Fruit fly (Drosophila melanogaster) whole organism, embryonic: ENCODE results near the gene gl.

ENCODE experiments used
- ATbp ChIP-seq: fragments of 200-800 bp; sonication (Bioruptor generic); optimal IDR thresholded peaks from 2 replicates; lab custom pipeline; 2017; ENCODE audit warnings: missing biosample characterization, mild to moderate bottlenecking, missing genetic modification characterization, missing genetic modification reagents
- Asciz ChIP-seq: fragments of 200-800 bp; sonication (Bioruptor generic); optimal IDR thresholded peaks from 2 replicates; lab custom pipeline; 2017; ENCODE audit warnings: missing biosample characterization, mild to moderate bottlenecking, missing genetic modification characterization, missing genetic modification reagents
- B-H2 ChIP-seq: fragments of 200-800 bp; sonication (Bioruptor generic); optimal IDR thresholded peaks from 2 replicates; lab custom pipeline; 2018; ENCODE audit warnings: missing biosample characterization, mild to moderate bottlenecking, missing genetic modification characterization
- CG10267 ChIP-seq: fragments of 200-800 bp; sonication (Bioruptor generic); optimal IDR thresholded peaks from 2 replicates; lab custom pipeline; 2018; ENCODE audit warnings: missing biosample characterization, mild to moderate bottlenecking, missing genetic modification characterization, moderate library complexity
- CG10979 ChIP-seq: fragments of 200-800 bp; sonication (Bioruptor generic); optimal IDR thresholded peaks from 2 replicates; lab custom pipeline; 2018; ENCODE audit warnings: missing biosample characterization, mild to moderate bottlenecking, missing genetic modification characterization, moderate library complexity
- CG12071 ChIP-seq: fragments of 200-800 bp; sonication (Bioruptor generic); optimal IDR thresholded peaks from 3 replicates; lab custom pipeline; 2018; ENCODE audit warnings: missing biosample characterization, mild to moderate bottlenecking, missing genetic modification characterization
- CG12219 ChIP-seq: fragments of 200-800 bp; sonication (Bioruptor generic); optimal IDR thresholded peaks from 3 replicates; lab custom pipeline; 2018; ENCODE audit warnings: missing biosample characterization, mild to moderate bottlenecking, missing genetic modification characterization
- CG13296 ChIP-seq: fragments of 200-800 bp; sonication (Bioruptor generic); optimal IDR thresholded peaks from 3 replicates; lab custom pipeline; 2018; ENCODE audit warnings: missing biosample characterization, mild to moderate bottlenecking, missing genetic modification characterization
- CG14014 ChIP-seq: fragments of 200-800 bp; sonication (Bioruptor generic); IDR thresholded peaks from 2 replicates; pipeline ENCODE4 v1.3.6; 2022; ENCODE audit warnings: missing biosample characterization, missing genetic modification characterization
- CG14050 ChIP-seq: fragments of 200-800 bp; sonication (Bioruptor generic); IDR thresholded peaks from 3 replicates; pipeline ENCODE4 v1.3.6; 2022; ENCODE audit warnings: missing biosample characterization, missing genetic modification characterization
- CG14965 ChIP-seq: fragments of 200-800 bp; sonication (Bioruptor generic); optimal IDR thresholded peaks from 2 replicates; lab custom pipeline; 2016; ENCODE audit warnings: missing biosample characterization, missing genetic modification characterization, borderline replicate concordance
- CG15011 ChIP-seq: fragments of 200-800 bp; sonication (Bioruptor generic); optimal IDR thresholded peaks from 3 replicates; lab custom pipeline; 2018; ENCODE audit warnings: missing biosample characterization, mild to moderate bottlenecking, missing genetic modification characterization
- CG16863 ChIP-seq: fragments of 200-800 bp; sonication (Bioruptor generic); optimal IDR thresholded peaks from 3 replicates; lab custom pipeline; 2016; ENCODE audit warnings: missing biosample characterization, missing genetic modification characterization
- CG17328 ChIP-seq: fragments of 200-800 bp; sonication (Bioruptor generic); IDR thresholded peaks from 2 replicates; pipeline ENCODE4 v1.3.6; 2022; ENCODE audit warnings: missing biosample characterization, missing genetic modification characterization
- CG17359 ChIP-seq: fragments of 200-800 bp; sonication (Bioruptor generic); optimal IDR thresholded peaks from 3 replicates; lab custom pipeline; 2018; ENCODE audit warnings: missing biosample characterization, mild to moderate bottlenecking, missing genetic modification characterization, moderate library complexity
- CG17802 ChIP-seq: fragments of 200-800 bp; sonication (Bioruptor generic); optimal IDR thresholded peaks from 2 replicates; lab custom pipeline; 2018; ENCODE audit warnings: missing biosample characterization, mild to moderate bottlenecking, missing genetic modification characterization, moderate library complexity
- CG2199 ChIP-seq: fragments of 200-800 bp; sonication (Bioruptor generic); IDR thresholded peaks from 3 replicates; pipeline ENCODE4 v1.3.6; 2022; ENCODE audit warnings: missing biosample characterization, missing genetic modification characterization
- CG42726 ChIP-seq: fragments of 200-800 bp; sonication (Bioruptor generic); IDR thresholded peaks from 2 replicates; pipeline ENCODE4 v1.3.6; 2022; ENCODE audit warnings: missing biosample characterization, missing genetic modification characterization; ENCODE audit not compliant: partially characterized antibody
- CG4328 ChIP-seq: fragments of 200-800 bp; sonication (Bioruptor generic); optimal IDR thresholded peaks from 3 replicates; lab custom pipeline; 2017; ENCODE audit warnings: missing biosample characterization, missing genetic modification reagents, missing genetic modification characterization
- CG4360 ChIP-seq: fragments of 200-800 bp; sonication (Bioruptor generic); IDR thresholded peaks from 2 replicates; pipeline ENCODE4 v1.3.6; 2022; ENCODE audit warnings: missing biosample characterization, missing genetic modification characterization
- CG4404 ChIP-seq: fragments of 200-800 bp; sonication (Bioruptor generic); IDR thresholded peaks from 2 replicates; pipeline ENCODE4 v1.3.6; 2022; ENCODE audit warnings: missing biosample characterization, missing genetic modification characterization
- CG4617 ChIP-seq: fragments of 200-800 bp; sonication (Bioruptor generic); optimal IDR thresholded peaks from 3 replicates; lab custom pipeline; 2016; ENCODE audit warnings: missing biosample characterization, missing genetic modification characterization, borderline replicate concordance
- CG8944 ChIP-seq: fragments of 200-800 bp; sonication (Bioruptor generic); optimal IDR thresholded peaks from 3 replicates; lab custom pipeline; 2016; ENCODE audit warnings: missing biosample characterization, missing genetic modification characterization
- CHES-1-like ChIP-seq: fragments of 200-800 bp; sonication (Bioruptor generic); optimal IDR thresholded peaks from 2 replicates; lab custom pipeline; 2016; ENCODE audit warnings: missing biosample characterization, missing genetic modification characterization
- CrebB ChIP-seq: fragments of 200-800 bp; sonication (Bioruptor generic); optimal IDR thresholded peaks from 3 replicates; lab custom pipeline; 2018; ENCODE audit warnings: missing biosample characterization, mild to moderate bottlenecking, missing genetic modification characterization
- D ChIP-seq, 2 experiments: fragments of 200-800 bp in 1 of 2; fragments of >200 bp in 1 of 2; sonication (Bioruptor generic) in 1 of 2; optimal IDR thresholded peaks; 2 replicates in 1 of 2; 3 replicates in 1 of 2; lab custom pipeline; 2017; ENCODE audit warnings: mild to moderate bottlenecking in 1 of 2, missing biosample characterization in 1 of 2, missing genetic modification characterization in 1 of 2, missing genetic modification reagents in 1 of 2
- D19A ChIP-seq: fragments of 200-800 bp; optimal IDR thresholded peaks from 3 replicates; lab custom pipeline; 2019; ENCODE audit warnings: missing biosample characterization, mild to moderate bottlenecking, missing genetic modification characterization, moderate library complexity
- Hey ChIP-seq: fragments of 200-800 bp; sonication (Bioruptor generic); optimal IDR thresholded peaks from 3 replicates; lab custom pipeline; 2018; ENCODE audit warnings: missing biosample characterization, mild to moderate bottlenecking, missing genetic modification characterization
- HmgD ChIP-seq: fragments of 200-800 bp; sonication (Bioruptor generic); optimal IDR thresholded peaks from 3 replicates; lab custom pipeline; 2016; ENCODE audit warnings: missing biosample characterization, missing genetic modification characterization
- MBD-R2 ChIP-seq: fragments of 200-800 bp; sonication (Bioruptor generic); IDR thresholded peaks from 2 replicates; pipeline ENCODE4 v1.3.6; 2022; ENCODE audit warnings: missing biosample characterization, missing genetic modification characterization
- MESR4 ChIP-seq: fragments of 200-800 bp; sonication (Bioruptor generic); optimal IDR thresholded peaks from 2 replicates; lab custom pipeline; 2018; ENCODE audit warnings: missing biosample characterization, mild to moderate bottlenecking, missing genetic modification characterization, moderate library complexity
- Nf-YB ChIP-seq: fragments of 200-800 bp; sonication (Bioruptor generic); optimal IDR thresholded peaks from 3 replicates; lab custom pipeline; 2019; ENCODE audit warnings: missing biosample characterization, mild to moderate bottlenecking, missing genetic modification characterization, moderate library complexity
- Nf-YC ChIP-seq: fragments of 200-800 bp; optimal IDR thresholded peaks from 3 replicates; lab custom pipeline; 2019; ENCODE audit warnings: missing biosample characterization, mild to moderate bottlenecking, missing genetic modification characterization, moderate library complexity
- Sox102F ChIP-seq: fragments of 200-800 bp; sonication (Bioruptor generic); optimal IDR thresholded peaks from 2 replicates; lab custom pipeline; 2018; ENCODE audit warnings: missing biosample characterization, mild to moderate bottlenecking, missing genetic modification characterization, moderate library complexity
- crol ChIP-seq: fragments of 200-800 bp; sonication (Bioruptor generic); IDR thresholded peaks from 2 replicates; pipeline ENCODE4 v1.3.6; 2022; ENCODE audit warnings: missing biosample characterization, missing genetic modification characterization
- ewg ChIP-seq: fragments of 200-800 bp; sonication (Bioruptor generic); optimal IDR thresholded peaks from 3 replicates; lab custom pipeline; 2017; ENCODE audit warnings: mild to moderate bottlenecking, missing biosample characterization, missing genetic modification reagents, missing genetic modification characterization
- fd3F ChIP-seq: fragments of 200-800 bp; sonication (Bioruptor generic); optimal IDR thresholded peaks from 2 replicates; lab custom pipeline; 2018; ENCODE audit warnings: missing biosample characterization, mild to moderate bottlenecking, missing genetic modification characterization, moderate library complexity
- gcm2 ChIP-seq: fragments of 200-800 bp; sonication (Bioruptor generic); optimal IDR thresholded peaks from 2 replicates; lab custom pipeline; 2016; ENCODE audit warnings: missing biosample characterization, missing genetic modification characterization
- grn ChIP-seq: fragments of 200-800 bp; sonication (Bioruptor generic); optimal IDR thresholded peaks from 3 replicates; lab custom pipeline; 2017; ENCODE audit warnings: missing biosample characterization, missing genetic modification characterization
- h ChIP-seq: fragments of >200 bp; optimal IDR thresholded peaks from 2 replicates; lab custom pipeline; 2017
- mirr ChIP-seq: fragments of 200-800 bp; sonication (Bioruptor generic); optimal IDR thresholded peaks from 3 replicates; lab custom pipeline; 2018; ENCODE audit warnings: missing biosample characterization, mild to moderate bottlenecking, missing genetic modification characterization
- pan ChIP-seq, 4 experiments: fragments of >200 bp in 3 of 4; fragments of 200-800 bp in 1 of 4; sonication (Bioruptor generic) in 1 of 4; optimal IDR thresholded peaks in 3 of 4; IDR thresholded peaks in 1 of 4; 2 replicates each; pipeline versions ENCODE4 v1.3.6 to Lab custom; 2017 to 2022; ENCODE audit warnings: missing biosample characterization in 2 of 4, missing genetic modification characterization in 2 of 4, mixed read lengths in 1 of 4
- sens ChIP-seq: fragments of 200-800 bp; sonication (Bioruptor generic); peaks from one replicate; lab custom pipeline; 2016; ENCODE audit warnings: missing biosample characterization, missing genetic modification characterization
- seq ChIP-seq: fragments of 200-800 bp; sonication (Bioruptor generic); IDR thresholded peaks from 2 replicates; pipeline ENCODE4 v1.3.6; 2022; ENCODE audit warnings: missing biosample characterization, missing genetic modification characterization
- sr ChIP-seq: fragments of 200-800 bp; sonication (Bioruptor generic); IDR thresholded peaks from 3 replicates; pipeline ENCODE4 v1.3.6; 2022; ENCODE audit warnings: missing biosample characterization, missing genetic modification characterization
- toy ChIP-seq: fragments of 200-800 bp; sonication (Bioruptor generic); IDR thresholded peaks from 2 replicates; pipeline ENCODE4 v1.3.6; 2022; ENCODE audit warnings: missing biosample characterization, missing genetic modification characterization
- tup ChIP-seq: fragments of 200-800 bp; sonication (Bioruptor generic); optimal IDR thresholded peaks from 2 replicates; lab custom pipeline; 2016; ENCODE audit warnings: missing biosample characterization, mild to moderate bottlenecking, missing genetic modification characterization, moderate library complexity
- unc-4 ChIP-seq: fragments of 200-800 bp; sonication (Bioruptor generic); IDR thresholded peaks from 2 replicates; pipeline ENCODE4 v1.3.6; 2022; ENCODE audit warnings: missing biosample characterization, missing genetic modification characterization; ENCODE audit not compliant: partially characterized antibody
- zfh1 ChIP-seq: fragments of 200-800 bp; sonication (Bioruptor generic); IDR thresholded peaks from 3 replicates; pipeline ENCODE4 v1.3.6; 2022; ENCODE audit warnings: missing biosample characterization, missing genetic modification characterization

The gl gene

dm6 chr3R:18368595-18368994 lies 3.9 kb downstream of the gl start:
- TF ChIP-seq CG4328 (GFP tag; lab: Kevin White, UChicago) = no peak
- TF ChIP-seq ewg (GFP tag; lab: Kevin White, UChicago) = peak; percentile 67
- TF ChIP-seq Nf-YC (tag; lab: Kevin White, UChicago) = peak; percentile 76
- TF ChIP-seq CG4360 (GFP tag; lab: Robert Waterston, UW) = 0 out of 2 replicates have a peak, but pooled peaks have one; percentile 40
- TF ChIP-seq CG17802 (tag; lab: Kevin White, UChicago) = no peak
- peak; percentile 52 for TF ChIP-seq Nf-YB
- peak; percentile 40; the same call in 1 of the 2 replicates for TF ChIP-seq seq (GFP tag; lab: Robert Waterston, UW)
- 0 out of 2 replicates have a peak, but pooled peaks have one; percentile 49 for TF ChIP-seq crol (GFP tag; lab: Robert Waterston, UW)

- no peak for TF ChIP-seq pan (optimal IDR thresholded peaks at IDR 0.05; lab: Kevin White, UChicago)
- TF ChIP-seq pan (GFP tag; optimal IDR thresholded peaks at IDR 0.05 in 1 of 2, IDR thresholded peaks at IDR 0.05 in 1 of 2) = no peak
- peak; percentile 55 for TF ChIP-seq D (optimal IDR thresholded peaks at IDR 0.05; lab: Kevin White, UChicago)
- TF ChIP-seq D (GFP tag; optimal IDR thresholded peaks at IDR 0.05; lab: Kevin White, UChicago) = no peak
- no peak for TF ChIP-seq Sox102F (GFP tag; lab: Kevin White, UChicago)
- TF ChIP-seq CrebB (tag; lab: Kevin White, UChicago) = no peak
- TF ChIP-seq CG14965 (GFP tag; lab: Kevin White, UChicago) = no peak
- no peak for TF ChIP-seq CG14014 (GFP tag; lab: Robert Waterston, UW)
- TF ChIP-seq CG42726 = no peak
- TF ChIP-seq h (lab: Kevin White, UChicago) = no peak
- TF ChIP-seq Hey (tag; lab: Kevin White, UChicago) = no peak
- no peak for TF ChIP-seq tup (GFP tag; lab: Kevin White, UChicago)
- no peak for TF ChIP-seq CG12071 (GFP tag; lab: Kevin White, UChicago)
- no peak for TF ChIP-seq unc-4
- TF ChIP-seq gcm2 (GFP tag; lab: Kevin White, UChicago) = no peak
- no peak for TF ChIP-seq D19A (tag; lab: Kevin White, UChicago)
- TF ChIP-seq CG15011 (GFP tag; lab: Kevin White, UChicago) = no peak
- no peak for TF ChIP-seq CHES-1-like (GFP tag; lab: Kevin White, UChicago)
- TF ChIP-seq sr (GFP tag; lab: Robert Waterston, UW) = no peak
- no peak for TF ChIP-seq CG13296 (GFP tag; lab: Kevin White, UChicago)
- no peak for TF ChIP-seq grn (GFP tag; lab: Kevin White, UChicago)
- TF ChIP-seq CG4617 = peak; percentile 23
- no peak for TF ChIP-seq CG14050 (GFP tag; lab: Robert Waterston, UW)
- no peak for TF ChIP-seq ATbp (GFP tag; lab: Kevin White, UChicago)
- no peak for TF ChIP-seq CG8944
- TF ChIP-seq MBD-R2 (GFP tag; lab: Robert Waterston, UW) = peak; percentile 81
- TF ChIP-seq CG2199 (GFP tag; lab: Robert Waterston, UW) = no peak
- no peak for TF ChIP-seq B-H2 (GFP tag; lab: Kevin White, UChicago)
- no peak for TF ChIP-seq mirr (GFP tag; lab: Kevin White, UChicago)
- 0 out of 2 replicates have a peak, but pooled peaks have one; percentile 1 for TF ChIP-seq CG4404
- peak; percentile 38 for TF ChIP-seq MESR4 (GFP tag; lab: Kevin White, UChicago)
- TF ChIP-seq CG10979 (tag; lab: Kevin White, UChicago) = no peak
- TF ChIP-seq CG10267 (tag; lab: Kevin White, UChicago) = no peak
- no peak for TF ChIP-seq Asciz
- no peak for TF ChIP-seq CG16863 (GFP tag; lab: Kevin White, UChicago)
- 0 out of 2 replicates have a peak, but pooled peaks have one; percentile 3 for TF ChIP-seq CG17328
- TF ChIP-seq CG12219 (GFP tag; lab: Kevin White, UChicago) = no peak
- no peak for TF ChIP-seq CG17359 (tag; lab: Kevin White, UChicago)
- no peak for TF ChIP-seq sens (GFP tag; lab: Kevin White, UChicago)
- no peak for TF ChIP-seq fd3F (GFP tag; lab: Kevin White, UChicago)
- peak; percentile 35 for TF ChIP-seq HmgD (GFP tag; lab: Kevin White, UChicago)
- TF ChIP-seq toy (GFP tag; lab: Robert Waterston, UW) = no peak
- TF ChIP-seq zfh1 (GFP tag; lab: Robert Waterston, UW) = no peak; the same call in 2 of the 3 replicates
Observed at dm6 chr3R:18366644-18366985, 5.9 kb downstream of the gl start.
